Fruit fly (Drosophila melanogaster): ENCODE data around the gene CG7560.

The CG7560 gene

DNA sequence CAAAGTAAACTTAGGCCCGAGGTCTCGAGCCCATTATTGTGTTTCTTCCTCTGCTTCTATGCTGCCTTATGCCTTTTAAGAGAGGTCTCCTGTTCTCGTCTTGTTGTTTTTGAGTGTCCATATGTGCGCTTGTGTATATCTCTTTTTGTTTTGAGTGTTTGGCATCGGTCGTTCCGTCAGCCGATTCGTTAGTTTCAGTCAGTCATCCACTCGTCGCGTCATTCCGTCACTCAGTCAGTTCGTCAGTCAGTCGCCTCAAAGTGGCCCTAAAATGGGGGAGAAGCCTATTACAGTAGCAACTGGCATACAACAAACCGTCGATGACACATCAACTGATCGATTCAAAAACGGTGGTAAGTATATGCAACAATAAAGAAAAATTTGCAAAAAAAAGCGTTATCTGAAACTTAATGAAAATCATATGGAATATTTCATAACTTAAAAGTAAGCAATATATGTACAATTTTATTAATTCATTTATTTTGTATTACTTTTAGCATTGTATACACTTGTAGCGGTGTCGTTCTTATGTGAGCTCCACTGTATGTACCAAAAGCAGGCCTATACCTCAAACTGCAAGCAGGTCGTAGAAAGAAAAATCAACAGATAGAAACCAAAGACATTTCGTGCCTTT lies 6.8 kb upstream of the CG7560 start (continued):
- peak; percentile 96 for TF ChIP-seq bowl (GFP tag; IDR thresholded peaks at IDR 0.05)
- peak; percentile 51 for TF ChIP-seq MESR4 (GFP tag; optimal IDR thresholded peaks at IDR 0.05)
- TF ChIP-seq Neu2 (GFP tag; optimal IDR thresholded peaks at IDR 0.05; ENCODE audit: borderline replicate concordance) = no peak
- peak; percentile 93 for TF ChIP-seq ro (GFP tag; IDR thresholded peaks at IDR 0.05)
- TF ChIP-seq CG9609 (GFP tag; optimal IDR thresholded peaks at IDR 0.05) = peak; percentile 94
- 0 out of 2 replicates have a peak, but pooled peaks have one; percentile 44 for TF ChIP-seq ham (GFP tag; IDR thresholded peaks at IDR 0.05)
- peak; percentile 94 for TF ChIP-seq Oaz (GFP tag; IDR thresholded peaks at IDR 0.05)
- TF ChIP-seq CG6854 (GFP tag; optimal IDR thresholded peaks at IDR 0.05) = peak; percentile 80
- peak; percentile 89 for TF ChIP-seq CG8765 (GFP tag; IDR thresholded peaks at IDR 0.05)
- TF ChIP-seq Hsf (GFP tag; optimal IDR thresholded peaks at IDR 0.05) = peak; percentile 92
- TF ChIP-seq so (GFP tag; IDR thresholded peaks at IDR 0.05) = peak; percentile 97
- peak; percentile 80 for TF ChIP-seq CG17802 (tag; optimal IDR thresholded peaks at IDR 0.05)
- peak; percentile 85 for TF ChIP-seq CG9437 (GFP tag; optimal IDR thresholded peaks at IDR 0.05)
- TF ChIP-seq CG7271 (tag; optimal IDR thresholded peaks at IDR 0.05) = peak; percentile 77
- TF ChIP-seq Trl (optimal IDR thresholded peaks at IDR 0.05) = no peak
- peak; percentile 69 for TF ChIP-seq Trl (GFP tag; optimal IDR thresholded peaks at IDR 0.05)
- peak; percentile 93 for TF ChIP-seq jing (GFP tag; optimal IDR thresholded peaks at IDR 0.05)
- peak; percentile 76; the same call in 1 of the 2 replicates for TF ChIP-seq crol (GFP tag; IDR thresholded peaks at IDR 0.05)
- peak; percentile 98 for TF ChIP-seq CG14441 (GFP tag; IDR thresholded peaks at IDR 0.05)
- TF ChIP-seq esg (GFP tag; conservative IDR thresholded peaks at IDR 0.05) = peak; percentile 98
- TF ChIP-seq gcm (GFP tag; optimal IDR thresholded peaks at IDR 0.05) = peak; percentile 93
- TF ChIP-seq CG11456 (GFP tag; IDR thresholded peaks at IDR 0.05) = peak; percentile 86
- peak; percentile 89 for TF ChIP-seq Max (GFP tag; optimal IDR thresholded peaks at IDR 0.05)
- TF ChIP-seq Kr (GFP tag; optimal IDR thresholded peaks at IDR 0.05) = peak; percentile 66
- peak; percentile 96 for TF ChIP-seq tgo (GFP tag; IDR thresholded peaks at IDR 0.05)
- TF ChIP-seq corto (GFP tag; optimal IDR thresholded peaks at IDR 0.05) = no peak
- TF ChIP-seq CG16813 (GFP tag; IDR thresholded peaks at IDR 0.05; ENCODE audit: partially characterized antibody) = no peak
- TF ChIP-seq CG7963 (GFP tag; IDR thresholded peaks at IDR 0.05; ENCODE audit: partially characterized antibody) = no peak
- TF ChIP-seq Rfx (GFP tag; IDR thresholded peaks at IDR 0.05) = peak; percentile 96
- TF ChIP-seq ase (GFP tag; IDR thresholded peaks at IDR 0.05) = peak; percentile 97
- TF ChIP-seq gfzf (GFP tag; optimal IDR thresholded peaks at IDR 0.05) = no peak
- peak; percentile 97 for TF ChIP-seq CG11247 (GFP tag; IDR thresholded peaks at IDR 0.05)
- peak; percentile 10 for TF ChIP-seq HLHmδ (GFP tag; optimal IDR thresholded peaks at IDR 0.05)
- peak; percentile 78 for TF ChIP-seq CG1647 (GFP tag; optimal IDR thresholded peaks at IDR 0.05)
- TF ChIP-seq knrl (GFP tag; IDR thresholded peaks at IDR 0.05; ENCODE audit: partially characterized antibody) = no peak
- peak; percentile 90 for TF ChIP-seq CG13296 (GFP tag; optimal IDR thresholded peaks at IDR 0.05)
- TF ChIP-seq CG4404 (GFP tag; IDR thresholded peaks at IDR 0.05) = peak; percentile 97
- TF ChIP-seq CG10462 (GFP tag; optimal IDR thresholded peaks at IDR 0.05) = peak; percentile 68
- TF ChIP-seq Sox102F (GFP tag; optimal IDR thresholded peaks at IDR 0.05) = peak; percentile 95
- peak; percentile 40 for TF ChIP-seq vfl (GFP tag; optimal IDR thresholded peaks at IDR 0.05)
- peak; percentile 95 for TF ChIP-seq NC2α (GFP tag; optimal IDR thresholded peaks at IDR 0.05)
- TF ChIP-seq lola (GFP tag; optimal IDR thresholded peaks at IDR 0.05) = peak in 1 of 3 experiments; percentile 95
- TF ChIP-seq chn (GFP tag; optimal IDR thresholded peaks at IDR 0.05) = peak; percentile 86
- peak; percentile 95 for TF ChIP-seq Dad (GFP tag; optimal IDR thresholded peaks at IDR 0.05)
- peak; percentile 95 for TF ChIP-seq nerfin-1 (tag; optimal IDR thresholded peaks at IDR 0.05)
- peak; percentile 30 for TF ChIP-seq B-H2 (GFP tag; optimal IDR thresholded peaks at IDR 0.05)
- TF ChIP-seq Asciz (GFP tag; optimal IDR thresholded peaks at IDR 0.05) = peak; percentile 94
- no peak for TF ChIP-seq Dip2 (GFP tag; IDR thresholded peaks at IDR 0.05)
- TF ChIP-seq Ets97D (GFP tag; optimal IDR thresholded peaks at IDR 0.05) = peak; percentile 31
- TF ChIP-seq kay (GFP tag; optimal IDR thresholded peaks at IDR 0.05) = peak; percentile 78
